Fruit fly (Drosophila melanogaster): ENCODE measurements around the gene dl.

dl gene

dm6 chr2L:17465915-17466677 lies 15.9 kb upstream of the dl start (continued):
- peak; percentile 68 for TF ChIP-seq CG2875 (GFP tag; optimal IDR thresholded peaks at IDR 0.05)
- TF ChIP-seq CG10274 (GFP tag; optimal IDR thresholded peaks at IDR 0.05), result no peak
- TF ChIP-seq jumu (GFP tag; optimal IDR thresholded peaks at IDR 0.05), result peak; percentile 73
- peak; percentile 75 for TF ChIP-seq CG4820 (GFP tag; optimal IDR thresholded peaks at IDR 0.05)
- no peak for TF ChIP-seq luna (GFP tag; optimal IDR thresholded peaks at IDR 0.05)
- peak; percentile 62; the same call in 1 of the 2 replicates for TF ChIP-seq Awh (GFP tag; IDR thresholded peaks at IDR 0.05)
- no peak for TF ChIP-seq Deaf1 (tag; optimal IDR thresholded peaks at IDR 0.05)
- no peak for TF ChIP-seq Hr39 (optimal IDR thresholded peaks at IDR 0.05)
- TF ChIP-seq her (GFP tag; optimal IDR thresholded peaks at IDR 0.05), result peak; percentile 66
- peak; percentile 74 for TF ChIP-seq crc (GFP tag; optimal IDR thresholded peaks at IDR 0.05)
- TF ChIP-seq CG11247 (GFP tag; IDR thresholded peaks at IDR 0.05), result peak; percentile 47; the same call in 1 of the 2 replicates
- peak; percentile 85 for TF ChIP-seq CTCF (GFP tag; optimal IDR thresholded peaks at IDR 0.05)
- no peak for TF ChIP-seq MESR4 (GFP tag; optimal IDR thresholded peaks at IDR 0.05)
- peak; percentile 85 for TF ChIP-seq caup (GFP tag; optimal IDR thresholded peaks at IDR 0.05; ENCODE audit: severe bottlenecking)
- peak; percentile 61; the same call in 2 of the 3 replicates for TF ChIP-seq CG2889 (GFP tag; IDR thresholded peaks at IDR 0.05)
- TF ChIP-seq Hsf (GFP tag; optimal IDR thresholded peaks at IDR 0.05), result peak; percentile 84
- peak; percentile 87 for TF ChIP-seq phol (tag; optimal IDR thresholded peaks at IDR 0.05)
- no peak for TF ChIP-seq CG6791 (GFP tag; IDR thresholded peaks at IDR 0.05; ENCODE audit: partially characterized antibody)
- TF ChIP-seq disco-r (GFP tag; optimal IDR thresholded peaks at IDR 0.05), result peak; percentile 44
- TF ChIP-seq NK7.1 (GFP tag; optimal IDR thresholded peaks at IDR 0.05), result peak; percentile 76
- TF ChIP-seq az2 (GFP tag; optimal IDR thresholded peaks at IDR 0.05), result peak; percentile 83
- TF ChIP-seq PHDP (tag; optimal IDR thresholded peaks at IDR 0.05), result peak; percentile 86
- no peak; the same call in none of the 2 replicates for TF ChIP-seq CG31441 (GFP tag; IDR thresholded peaks at IDR 0.05)
- TF ChIP-seq CG34422 (GFP tag; IDR thresholded peaks at IDR 0.05), result peak; percentile 75
- TF ChIP-seq CG1832 (GFP tag; optimal IDR thresholded peaks at IDR 0.05), result no peak
- peak; percentile 89 for TF ChIP-seq CG2678 (tag; optimal IDR thresholded peaks at IDR 0.05)
- TF ChIP-seq odd (GFP tag; optimal IDR thresholded peaks at IDR 0.05), result peak; percentile 58
- TF ChIP-seq Antp (GFP tag; optimal IDR thresholded peaks at IDR 0.05), result peak; percentile 74
- peak; percentile 69 for TF ChIP-seq emc (GFP tag; optimal IDR thresholded peaks at IDR 0.05)
- peak; percentile 84 for TF ChIP-seq CG4424 (GFP tag; optimal IDR thresholded peaks at IDR 0.05)
- TF ChIP-seq CG8089 (GFP tag; optimal IDR thresholded peaks at IDR 0.05), result peak; percentile 67
- peak; percentile 20 for TF ChIP-seq CG3065 (GFP tag; optimal IDR thresholded peaks at IDR 0.05)
- TF ChIP-seq Aef1 (GFP tag; IDR thresholded peaks at IDR 0.05), result peak; percentile 70; the same call in 2 of the 3 replicates
- TF ChIP-seq gfzf (GFP tag; optimal IDR thresholded peaks at IDR 0.05), result no peak
- TF ChIP-seq CG9437 (GFP tag; optimal IDR thresholded peaks at IDR 0.05), result peak; percentile 71
- TF ChIP-seq CG17361 (GFP tag; IDR thresholded peaks at IDR 0.05), result no peak; the same call in 1 of the 3 replicates
- peak; percentile 80 for TF ChIP-seq seq (GFP tag; IDR thresholded peaks at IDR 0.05)
- TF ChIP-seq stc (GFP tag; IDR thresholded peaks at IDR 0.05), result peak; percentile 77
- TF ChIP-seq run (tag; optimal IDR thresholded peaks at IDR 0.05), result peak; percentile 73
- TF ChIP-seq CG32532 (GFP tag; IDR thresholded peaks at IDR 0.05), result peak; percentile 72
- peak; percentile 74 for TF ChIP-seq CG4328 (GFP tag; optimal IDR thresholded peaks at IDR 0.05)
- TF ChIP-seq Ets97D (GFP tag; optimal IDR thresholded peaks at IDR 0.05), result peak; percentile 59
- TF ChIP-seq zf30C (GFP tag; optimal IDR thresholded peaks at IDR 0.05), result peak; percentile 55
- TF ChIP-seq croc (GFP tag; conservative IDR thresholded peaks at IDR 0.05), result peak; percentile 83
- TF ChIP-seq otp (GFP tag; IDR thresholded peaks at IDR 0.05), result peak; percentile 41; the same call in 1 of the 3 replicates
- no peak for TF ChIP-seq psq (GFP tag; optimal IDR thresholded peaks at IDR 0.05)
- TF ChIP-seq Nf-YC (tag; optimal IDR thresholded peaks at IDR 0.05), result no peak
- TF ChIP-seq E2f1 (GFP tag; IDR thresholded peaks at IDR 0.05), result peak; percentile 71
- peak; percentile 72 for TF ChIP-seq NC2β (GFP tag; optimal IDR thresholded peaks at IDR 0.05)
- TF ChIP-seq CG18476 (GFP tag; optimal IDR thresholded peaks at IDR 0.05), result peak; percentile 58
- TF ChIP-seq CG1602 (GFP tag; optimal IDR thresholded peaks at IDR 0.05), result peak; percentile 71
